Worm (Caenorhabditis elegans) whole organism, L2 larva: Measurements from ENCODE around the gene F13H10.8.
A peak's percentile ranks its signal among the peaks of the same experiment; 100 is the strongest.

ENCODE experiments used
- C34F6.9 ChIP-seq: fragments of 150-350 bp; optimal IDR thresholded peaks from 2 replicates; lab custom pipeline; 2014; ENCODE audit warnings: missing biosample characterization, missing genetic modification characterization
- F13H6.1 ChIP-seq: sonication (generic microtip); optimal IDR thresholded peaks from 2 replicates; lab custom pipeline; 2016; ENCODE audit warnings: missing genetic modification characterization, missing compliant biosample characterization
- R02D3.7 ChIP-seq: fragments of 150-350 bp; optimal IDR thresholded peaks from 2 replicates; lab custom pipeline; 2014; ENCODE audit warnings: missing biosample characterization, missing genetic modification characterization
- Y55F3AM.14 ChIP-seq: fragments of 200-800 bp; sonication (Bioruptor generic); optimal IDR thresholded peaks from 2 replicates; lab custom pipeline; 2018; ENCODE audit warnings: mild to moderate bottlenecking, missing genetic modification characterization, missing compliant biosample characterization
- ZK546.5 ChIP-seq: sonication (generic microtip); optimal IDR thresholded peaks from 2 replicates; lab custom pipeline; 2017; ENCODE audit warnings: missing biosample characterization, missing genetic modification characterization
- alr-1 ChIP-seq: fragments of 150-350 bp; optimal IDR thresholded peaks from 2 replicates; lab custom pipeline; 2014; ENCODE audit warnings: missing biosample characterization, missing genetic modification characterization
- aly-2 ChIP-seq: fragments of 150-350 bp; optimal IDR thresholded peaks from 2 replicates; lab custom pipeline; 2014; ENCODE audit warnings: missing biosample characterization, missing genetic modification characterization
- blmp-1 ChIP-seq: sonication (generic microtip); optimal IDR thresholded peaks from 2 replicates; lab custom pipeline; 2017; ENCODE audit warnings: missing genetic modification characterization, mild to moderate bottlenecking, missing compliant biosample characterization, antibody characterized with exemption, moderate library complexity; ENCODE audit not compliant: insufficient read depth
- ceh-16 ChIP-seq: fragments of 150-350 bp; optimal IDR thresholded peaks from 2 replicates; lab custom pipeline; 2014; ENCODE audit warnings: missing biosample characterization, missing genetic modification characterization
- crh-2 ChIP-seq: sonication (generic microtip); optimal IDR thresholded peaks from 2 replicates; lab custom pipeline; 2017; ENCODE audit warnings: missing biosample characterization, missing genetic modification characterization
- dmd-4 ChIP-seq: sonication (generic microtip); optimal IDR thresholded peaks from 2 replicates; lab custom pipeline; 2017; ENCODE audit warnings: missing biosample characterization, missing genetic modification characterization
- elt-1 ChIP-seq: fragments of 150-350 bp; optimal IDR thresholded peaks from 2 replicates; lab custom pipeline; 2014; ENCODE audit warnings: missing biosample characterization, missing genetic modification characterization
- elt-3 ChIP-seq: sonication (generic microtip); optimal IDR thresholded peaks from 2 replicates; lab custom pipeline; 2017; ENCODE audit warnings: missing biosample characterization, missing genetic modification characterization
- fos-1 ChIP-seq: fragments of 150-350 bp; optimal IDR thresholded peaks from 2 replicates; lab custom pipeline; 2014; ENCODE audit warnings: missing biosample characterization, missing genetic modification characterization
- gmeb-1 ChIP-seq: fragments of 150-350 bp; optimal IDR thresholded peaks from 2 replicates; lab custom pipeline; 2014; ENCODE audit warnings: missing biosample characterization, missing genetic modification characterization
- lin-11 ChIP-seq: fragments of 150-350 bp; sonication (generic microtip); optimal IDR thresholded peaks from 2 replicates; lab custom pipeline; 2014; ENCODE audit warnings: missing biosample characterization, missing genetic modification characterization, inconsistent platforms, mixed read lengths
- lin-13 ChIP-seq: fragments of 150-350 bp; optimal IDR thresholded peaks from 2 replicates; lab custom pipeline; 2014; ENCODE audit warnings: missing biosample characterization, missing genetic modification reagents, missing genetic modification characterization
- lsy-2 ChIP-seq, 2 experiments: fragments of 150-350 bp in 1 of 2; sonication (generic microtip) in 1 of 2; optimal IDR thresholded peaks; 2 replicates each; lab custom pipeline; 2014 to 2017; ENCODE audit warnings: missing biosample characterization in 2 of 2, missing genetic modification characterization in 2 of 2
- mab-5 ChIP-seq: fragments of 150-350 bp; optimal IDR thresholded peaks from 2 replicates; lab custom pipeline; 2014; ENCODE audit warnings: missing biosample characterization, missing genetic modification characterization
- nhr-10 ChIP-seq: sonication (generic microtip); optimal IDR thresholded peaks from 2 replicates; lab custom pipeline; 2017; ENCODE audit warnings: missing biosample characterization, missing genetic modification characterization
- nhr-11 ChIP-seq: fragments of 150-350 bp; optimal IDR thresholded peaks from 2 replicates; lab custom pipeline; 2014; ENCODE audit warnings: missing biosample characterization, missing genetic modification characterization
- nhr-12 ChIP-seq: fragments of 150-350 bp; optimal IDR thresholded peaks from 2 replicates; lab custom pipeline; 2014; ENCODE audit warnings: missing biosample characterization, missing genetic modification characterization
- nhr-129 ChIP-seq: fragments of 150-350 bp; optimal IDR thresholded peaks from 2 replicates; lab custom pipeline; 2014; ENCODE audit warnings: missing biosample characterization, missing genetic modification characterization
- nhr-21 ChIP-seq: fragments of 150-350 bp; optimal IDR thresholded peaks from 2 replicates; lab custom pipeline; 2014; ENCODE audit warnings: missing biosample characterization, missing genetic modification characterization
- nhr-237 ChIP-seq: fragments of 150-350 bp; optimal IDR thresholded peaks from 2 replicates; lab custom pipeline; 2014; ENCODE audit warnings: missing biosample characterization, missing genetic modification characterization
- nhr-25 ChIP-seq: fragments of 150-350 bp; sonication (generic microtip); optimal IDR thresholded peaks from 3 replicates; lab custom pipeline; 2014; ENCODE audit warnings: missing biosample characterization, missing genetic modification characterization
- nhr-6 ChIP-seq: fragments of 150-350 bp; optimal IDR thresholded peaks from 2 replicates; lab custom pipeline; 2014; ENCODE audit warnings: missing biosample characterization, missing genetic modification characterization
- sma-3 ChIP-seq: sonication (generic microtip); optimal IDR thresholded peaks from 2 replicates; lab custom pipeline; 2016; ENCODE audit warnings: missing genetic modification reagents, missing genetic modification characterization, missing compliant biosample characterization
- sma-9 ChIP-seq, 2 experiments: fragments of 150-350 bp in 1 of 2; sonication (generic microtip) in 1 of 2; optimal IDR thresholded peaks; 2 replicates each; lab custom pipeline; 2014 to 2016; ENCODE audit warnings: missing genetic modification characterization in 2 of 2, mild to moderate bottlenecking in 1 of 2, missing biosample characterization in 1 of 2, missing compliant biosample characterization in 1 of 2, missing genetic modification reagents in 1 of 2, moderate library complexity in 1 of 2
- snpc-4 ChIP-seq: fragments of 150-350 bp; optimal IDR thresholded peaks from 2 replicates; lab custom pipeline; 2014; ENCODE audit warnings: missing biosample characterization, missing genetic modification characterization
- unc-39 ChIP-seq: fragments of 150-350 bp; optimal IDR thresholded peaks from 2 replicates; lab custom pipeline; 2014; ENCODE audit warnings: missing biosample characterization, missing genetic modification characterization
- unc-55 ChIP-seq: fragments of 150-350 bp; sonication (generic microtip); optimal IDR thresholded peaks from 3 replicates; lab custom pipeline; 2014; ENCODE audit warnings: missing biosample characterization, missing genetic modification reagents, missing genetic modification characterization
- unc-62 ChIP-seq: fragments of 150-350 bp; optimal IDR thresholded peaks from 2 replicates; lab custom pipeline; 2014; ENCODE audit warnings: missing biosample characterization, missing genetic modification reagents, missing genetic modification characterization
- ztf-11 ChIP-seq: sonication (generic microtip); optimal IDR thresholded peaks from 2 replicates; lab custom pipeline; 2017; ENCODE audit warnings: missing biosample characterization, missing genetic modification characterization
- ztf-4 ChIP-seq: fragments of 150-350 bp; optimal IDR thresholded peaks from 2 replicates; lab custom pipeline; 2014; ENCODE audit warnings: missing biosample characterization, missing genetic modification characterization

The F13H10.8 gene

ce11 chrIV:11008255-11008654 lies 12.1 kb upstream of the F13H10.8 start:
- TF ChIP-seq sma-9 (GFP tag; optimal IDR thresholded peaks at IDR 0.05; lab: Kevin White, UChicago) (peak; percentile 24), sma-9 (tag; optimal IDR thresholded peaks at IDR 0.05; lab: Kevin White, UChicago) (no peak), nhr-21 (tag; lab: Kevin White, UChicago) (peak; percentile 32), ztf-4 (no peak), unc-62 (GFP tag; lab: Kevin White, UChicago) (no peak), alr-1 (tag; lab: Kevin White, UChicago) (no peak), lin-13 (no peak), nhr-10 (no peak), blmp-1 (tag; lab: Kevin White, UChicago) (peak; percentile 89), nhr-25 (tag; lab: Kevin White, UChicago) (peak; percentile 66), lin-11 (tag; lab: Kevin White, UChicago) (no peak), C34F6.9 (peak; percentile 2), sma-3 (peak; percentile 48), nhr-6 (no peak), fos-1 (tag; lab: Kevin White, UChicago) (peak; percentile 78), F13H6.1 (peak; percentile 1), crh-2 (tag; lab: Kevin White, UChicago) (peak; percentile 33), nhr-129 (tag; lab: Kevin White, UChicago) (peak; percentile 75), R02D3.7 (tag; lab: Kevin White, UChicago) (no peak)

DNA sequence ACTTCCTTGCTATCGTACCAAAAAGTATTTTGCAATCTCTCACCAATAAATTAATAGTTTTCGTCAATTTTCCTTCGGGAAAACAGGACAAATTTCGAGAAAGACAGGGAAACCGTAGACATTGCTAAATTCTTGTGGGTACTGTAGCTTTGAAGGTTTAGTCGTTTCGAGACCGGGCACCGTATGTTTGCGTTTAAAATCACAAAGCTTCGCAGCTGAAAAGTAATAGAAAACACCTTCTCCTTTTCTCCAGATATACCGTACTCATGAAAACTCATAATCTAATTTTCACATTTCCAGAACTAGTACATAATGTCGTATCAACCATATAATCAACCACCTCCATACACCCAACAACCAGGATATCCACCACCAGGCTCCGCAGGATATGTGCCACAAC lies 11.3 kb upstream of the F13H10.8 start, which contains the start of gene F13H10.6:
Gene F13H10.6 (plus strand): TSS at position 301 of the 400 bp plus-strand sequence.
- TF ChIP-seq unc-39 (tag; lab: Kevin White, UChicago) = no peak
- TF ChIP-seq Y55F3AM.14 (GFP tag; lab: Kevin White, UChicago) = no peak
- no peak for TF ChIP-seq aly-2 (tag; lab: Kevin White, UChicago)
- no peak for TF ChIP-seq nhr-237
- no peak for TF ChIP-seq nhr-11 (tag; lab: Kevin White, UChicago)
- no peak for TF ChIP-seq nhr-21 (tag; lab: Kevin White, UChicago)
- TF ChIP-seq elt-1 (tag; lab: Kevin White, UChicago) = no peak
- no peak for TF ChIP-seq F13H6.1
- no peak for TF ChIP-seq lin-13
- TF ChIP-seq alr-1 (tag; lab: Kevin White, UChicago) = no peak
- no peak for TF ChIP-seq unc-55 (GFP tag; lab: Kevin White, UChicago)
- TF ChIP-seq blmp-1 (tag; lab: Kevin White, UChicago) = no peak
- TF ChIP-seq dmd-4 = no peak
- no peak for TF ChIP-seq mab-5 (tag; lab: Kevin White, UChicago)
- no peak for TF ChIP-seq gmeb-1
- TF ChIP-seq sma-9 (GFP tag; optimal IDR thresholded peaks at IDR 0.05; lab: Kevin White, UChicago) = no peak
- no peak for TF ChIP-seq sma-9 (tag; optimal IDR thresholded peaks at IDR 0.05; lab: Kevin White, UChicago)

DNA sequence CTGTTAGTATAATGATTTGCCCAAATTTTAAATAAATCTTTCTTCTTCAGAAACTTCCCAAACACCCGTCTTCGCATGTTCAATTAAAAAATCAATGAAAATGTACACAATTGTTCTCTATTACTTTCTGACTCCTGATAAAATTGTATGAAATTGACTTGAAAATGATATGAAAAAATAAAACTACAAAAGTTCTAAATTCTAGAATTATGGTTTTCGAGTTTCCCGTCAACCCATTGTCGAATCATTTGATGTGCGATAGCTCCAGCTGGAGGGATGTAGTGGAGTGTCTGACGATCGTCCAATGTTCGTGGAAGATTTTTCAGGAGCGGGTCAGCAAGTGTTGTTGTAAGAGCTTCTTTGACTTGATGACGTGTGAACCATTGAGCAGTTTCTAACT lies 10.4 kb upstream of the F13H10.8 start:
- TF ChIP-seq nhr-25 (tag; lab: Kevin White, UChicago) (no peak), nhr-12 (tag; lab: Kevin White, UChicago) (no peak), ztf-11 (tag; lab: Kevin White, UChicago) (no peak), crh-2 (tag; lab: Kevin White, UChicago) (no peak), unc-39 (tag; lab: Kevin White, UChicago) (no peak), dmd-4 (no peak), lsy-2 (tag; optimal IDR thresholded peaks at IDR 0.05; lab: Kevin White, UChicago) (no peak), ceh-16 (tag; lab: Kevin White, UChicago) (no peak), snpc-4 (tag; lab: Kevin White, UChicago) (no peak), F13H6.1 (no peak), unc-55 (GFP tag; lab: Kevin White, UChicago) (no peak), ZK546.5 (no peak)

DNA sequence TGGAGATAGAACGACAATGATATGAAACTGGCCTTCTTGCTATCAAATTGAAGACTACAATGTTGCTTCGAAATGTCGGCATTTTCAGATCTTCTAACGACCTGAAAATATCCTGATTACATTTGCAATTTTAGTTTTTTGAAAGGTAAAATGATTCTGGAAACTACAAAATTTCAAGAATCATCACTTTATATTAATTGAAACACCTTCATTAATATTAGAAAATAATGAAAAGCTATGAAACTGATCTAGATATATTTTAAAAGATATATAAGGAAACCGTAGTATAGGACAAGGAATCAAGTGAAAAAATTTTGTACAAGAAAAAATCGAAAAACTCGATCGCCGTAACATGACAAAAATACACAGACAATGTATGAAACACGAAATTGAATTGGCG lies 8.4 kb upstream of the F13H10.8 start, which contains the start of gene ndx-9:
Gene ndx-9 (minus strand): TSS at position 101 of the 400 bp plus-strand sequence.
- TF ChIP-seq lsy-2 (tag; optimal IDR thresholded peaks at IDR 0.05; lab: Kevin White, UChicago) (no peak), ZK546.5 (no peak), nhr-11 (tag; lab: Kevin White, UChicago) (no peak), elt-3 (tag; lab: Kevin White, UChicago) (no peak), sma-9 (GFP tag; optimal IDR thresholded peaks at IDR 0.05; lab: Kevin White, UChicago) (no peak), sma-9 (tag; optimal IDR thresholded peaks at IDR 0.05; lab: Kevin White, UChicago) (no peak)
